Worm (Caenorhabditis elegans) whole organism, L4 larva: Measurements from ENCODE around the gene C13C4.8.
"Not testable (repeated sequence)": the region's sequence is repeated elsewhere in the genome, so short reads cannot be mapped to it uniquely, and the experiment has no call there.

Experiments used
- D1046.2 ChIP-seq: fragments of 200-800 bp; sonication (Bioruptor generic); IDR thresholded peaks from 2 replicates; pipeline ENCODE4 v1.3.6; 2022; ENCODE audit warnings: missing genetic modification characterization, missing compliant biosample characterization
- F37D6.2 ChIP-seq: sonication (generic microtip); optimal IDR thresholded peaks from 2 replicates; lab custom pipeline; 2016; ENCODE audit warnings: mild to moderate bottlenecking, missing genetic modification characterization, missing compliant biosample characterization
- F44E2.7 ChIP-seq: fragments of 200-800 bp; sonication (Bioruptor generic); IDR thresholded peaks from 2 replicates; pipeline ENCODE4 v2.1.2; 2022; ENCODE audit warnings: missing genetic modification characterization, missing compliant biosample characterization
- Y105C5A.15 ChIP-seq: fragments of 200-800 bp; sonication (Bioruptor generic); IDR thresholded peaks from 2 replicates; pipeline ENCODE4 v1.3.6; 2022; ENCODE audit warnings: missing genetic modification characterization, missing compliant biosample characterization
- ZK337.2 ChIP-seq: fragments of 200-800 bp; sonication (Bioruptor generic); IDR thresholded peaks from 2 replicates; pipeline ENCODE4 v1.3.6; 2022; ENCODE audit warnings: missing genetic modification reagents, missing genetic modification characterization, missing compliant biosample characterization
- aha-1 ChIP-seq: fragments of 150-350 bp; peaks from one replicate; lab custom pipeline; 2014; ENCODE audit warnings: missing biosample characterization, missing genetic modification characterization
- ama-1 ChIP-seq: fragments of 150-350 bp; optimal IDR thresholded peaks from 2 replicates; lab custom pipeline; 2014; ENCODE audit warnings: inconsistent platforms, mixed read lengths
- ceh-32 ChIP-seq: sonication (generic microtip); optimal IDR thresholded peaks from 2 replicates; lab custom pipeline; 2016; ENCODE audit warnings: mild to moderate bottlenecking, missing genetic modification characterization, missing compliant biosample characterization; ENCODE audit not compliant: poor library complexity
- ceh-62 ChIP-seq: sonication (generic microtip); optimal IDR thresholded peaks from 2 replicates; lab custom pipeline; 2017; ENCODE audit warnings: missing biosample characterization, missing genetic modification characterization
- ctbp-1 ChIP-seq: fragments of 200-800 bp; sonication (Bioruptor generic); IDR thresholded peaks from 2 replicates; pipeline ENCODE4 v1.3.6; 2022; ENCODE audit warnings: missing genetic modification reagents, missing genetic modification characterization, missing compliant biosample characterization
- daf-12 ChIP-seq: fragments of 150-350 bp; optimal IDR thresholded peaks from 2 replicates; lab custom pipeline; 2014; ENCODE audit warnings: missing biosample characterization, missing genetic modification reagents, missing genetic modification characterization
- daf-16 ChIP-seq, 3 experiments: sonication (generic microtip); optimal IDR thresholded peaks; 2 replicates each; lab custom pipeline; 2016 to 2017; ENCODE audit warnings: missing genetic modification characterization in 3 of 3, missing genetic modification reagents in 3 of 3, mild to moderate bottlenecking in 2 of 3, missing compliant biosample characterization in 2 of 3, missing biosample characterization in 1 of 3, moderate library complexity in 1 of 3
- daf-8 ChIP-seq: fragments of 200-800 bp; sonication (Bioruptor generic); IDR thresholded peaks from 2 replicates; pipeline ENCODE4 v1.3.6; 2022; ENCODE audit warnings: missing genetic modification characterization, missing compliant biosample characterization
- duxl-1 ChIP-seq: sonication (generic microtip); optimal IDR thresholded peaks from 2 replicates; lab custom pipeline; 2016; ENCODE audit warnings: mild to moderate bottlenecking, missing genetic modification characterization, moderate library complexity, missing compliant biosample characterization; ENCODE audit not compliant: poor library complexity
- dve-1 ChIP-seq: sonication (generic microtip); optimal IDR thresholded peaks from 2 replicates; lab custom pipeline; 2017; ENCODE audit warnings: antibody characterized with exemption, mild to moderate bottlenecking, missing genetic modification characterization, missing compliant biosample characterization; ENCODE audit not compliant: insufficient read depth
- egl-27 ChIP-seq: sonication (generic microtip); optimal IDR thresholded peaks from 3 replicates; lab custom pipeline; 2017; ENCODE audit warnings: missing biosample characterization, missing genetic modification reagents, missing genetic modification characterization
- fos-1 ChIP-seq: fragments of 150-350 bp; optimal IDR thresholded peaks from 2 replicates; lab custom pipeline; 2014; ENCODE audit warnings: missing biosample characterization, missing genetic modification characterization
- gei-8 ChIP-seq: fragments of 200-800 bp; sonication (Bioruptor generic); optimal IDR thresholded peaks from 2 replicates; lab custom pipeline; 2018; ENCODE audit warnings: mild to moderate bottlenecking, missing genetic modification characterization, missing compliant biosample characterization
- hif-1 ChIP-seq, 2 experiments: sonication (generic microtip); optimal IDR thresholded peaks; 2 replicates each; lab custom pipeline; 2016 to 2017; ENCODE audit warnings: missing compliant biosample characterization in 2 of 2, missing genetic modification characterization in 2 of 2, missing genetic modification reagents in 2 of 2, missing genotype in 2 of 2, mild to moderate bottlenecking in 1 of 2
- lim-7 ChIP-seq: fragments of 200-800 bp; sonication (Bioruptor generic); IDR thresholded peaks from 2 replicates; pipeline ENCODE4 v1.3.6; 2022; ENCODE audit warnings: missing genetic modification characterization, missing compliant biosample characterization
- lsy-2 ChIP-seq, 2 experiments: fragments of 150-350 bp in 1 of 2; sonication (generic microtip) in 1 of 2; optimal IDR thresholded peaks; 2 replicates each; lab custom pipeline; 2014 to 2017; ENCODE audit warnings: missing biosample characterization in 2 of 2, missing genetic modification characterization in 2 of 2
- madf-9 ChIP-seq: fragments of 200-800 bp; sonication (Bioruptor generic); conservative IDR thresholded peaks from 2 replicates; pipeline ENCODE4 v1.3.6; 2022; ENCODE audit warnings: missing genetic modification reagents, missing genetic modification characterization, missing compliant biosample characterization
- mep-1 ChIP-seq: fragments of 150-350 bp; sonication (generic microtip); optimal IDR thresholded peaks from 3 replicates; lab custom pipeline; 2014; ENCODE audit warnings: missing biosample characterization, missing genetic modification characterization
- nhr-10 ChIP-seq: fragments of 150-350 bp; optimal IDR thresholded peaks from 2 replicates; lab custom pipeline; 2014; ENCODE audit warnings: missing biosample characterization, missing genetic modification characterization
- nhr-237 ChIP-seq: sonication (generic microtip); optimal IDR thresholded peaks from 2 replicates; lab custom pipeline; 2017; ENCODE audit warnings: missing biosample characterization, missing genetic modification characterization
- nhr-28 ChIP-seq: fragments of 150-350 bp; optimal IDR thresholded peaks from 2 replicates; lab custom pipeline; 2014; ENCODE audit warnings: missing biosample characterization, missing genetic modification characterization
- nhr-42 ChIP-seq: fragments of 200-800 bp; sonication (Bioruptor generic); IDR thresholded peaks from 2 replicates; pipeline ENCODE4 v1.3.6; 2022; ENCODE audit warnings: missing genetic modification characterization, missing compliant biosample characterization
- nhr-77 ChIP-seq: fragments of 150-350 bp; optimal IDR thresholded peaks from 2 replicates; lab custom pipeline; 2014; ENCODE audit warnings: missing biosample characterization, missing genetic modification characterization
- pqm-1 ChIP-seq: sonication (generic microtip); optimal IDR thresholded peaks from 2 replicates; lab custom pipeline; 2017; ENCODE audit warnings: missing biosample characterization, missing genetic modification characterization
- sdz-12 ChIP-seq: fragments of 200-800 bp; sonication (Bioruptor generic); optimal IDR thresholded peaks from 2 replicates; lab custom pipeline; 2018; ENCODE audit warnings: mild to moderate bottlenecking, missing genetic modification characterization, missing compliant biosample characterization
- set-16 ChIP-seq: fragments of 200-800 bp; sonication (Bioruptor generic); IDR thresholded peaks from 2 replicates; pipeline ENCODE4 v1.3.6; 2022; ENCODE audit warnings: missing genetic modification reagents, missing genetic modification characterization, missing compliant biosample characterization
- skn-1 ChIP-seq: fragments of 150-350 bp; optimal IDR thresholded peaks from 2 replicates; lab custom pipeline; 2014; ENCODE audit warnings: missing biosample characterization, missing genetic modification characterization
- snpc-4 ChIP-seq: fragments of 150-350 bp; optimal IDR thresholded peaks from 2 replicates; lab custom pipeline; 2014; ENCODE audit warnings: missing biosample characterization, missing genetic modification characterization
- spr-1 ChIP-seq: sonication (generic microtip); optimal IDR thresholded peaks from 2 replicates; lab custom pipeline; 2016; ENCODE audit warnings: mild to moderate bottlenecking, missing genetic modification characterization, missing compliant biosample characterization
- unc-62 ChIP-seq, 3 experiments: fragments of 150-350 bp in 1 of 3; sonication (generic microtip); optimal IDR thresholded peaks in 2 of 3; peaks in 1 of 3; 1 replicate in 1 of 3; 2 replicates in 2 of 3; lab custom pipeline; 2014 to 2017; ENCODE audit warnings: missing biosample characterization in 3 of 3, missing genetic modification characterization in 3 of 3, missing genetic modification reagents in 3 of 3, missing genotype in 1 of 3
- vab-7 ChIP-seq: fragments of 200-800 bp; sonication (Bioruptor generic); IDR thresholded peaks from 2 replicates; pipeline ENCODE4 v1.3.6; 2022; ENCODE audit warnings: missing genetic modification reagents, missing genetic modification characterization, missing compliant biosample characterization
- zag-1 ChIP-seq: fragments of 150-350 bp; optimal IDR thresholded peaks from 2 replicates; lab custom pipeline; 2014; ENCODE audit warnings: missing biosample characterization, missing genetic modification characterization
- zip-11 ChIP-seq: fragments of 200-800 bp; sonication (Bioruptor generic); IDR thresholded peaks from 2 replicates; pipeline ENCODE4 v1.3.6; 2022; ENCODE audit warnings: missing genetic modification characterization, missing compliant biosample characterization

The C13C4.8 gene

ce11 chrV:12121274-12121673 is 3.5 kb downstream of the C13C4.8 start, which contains the start of gene C13C4.6:
TSS of gene C13C4.6 (plus strand) at chrV:12121574.
- TF ChIP-seq nhr-237 (tag; lab: Kevin White, UChicago) (no peak), D1046.2 (no peak), mep-1 (tag; lab: Kevin White, UChicago) (no peak), set-16 (no peak), hif-1 (tag; optimal IDR thresholded peaks at IDR 0.05; lab: Kevin White, UChicago) (no peak), skn-1 (tag; lab: Kevin White, UChicago) (no peak), ceh-62 (no peak), daf-8 (no peak), aha-1 (tag; lab: Kevin White, UChicago) (no peak), F37D6.2 (no peak), snpc-4 (no peak), nhr-77 (no peak), ctbp-1 (GFP tag; lab: Robert Waterston, UW) (no peak), unc-62 (GFP tag; optimal IDR thresholded peaks at IDR 0.05 in 1 of 2; lab: Kevin White, UChicago) (no peak), unc-62 (tag; optimal IDR thresholded peaks at IDR 0.05; lab: Kevin White, UChicago) (no peak), ama-1 (lab: Kevin White, UChicago) (no peak), daf-12 (tag; lab: Kevin White, UChicago) (no peak)

ce11 chrV:12130688-12131087 is 12.9 kb downstream of the C13C4.8 start, which contains the start of gene C27A7.6:
TSS of gene C27A7.6 (minus strand) at chrV:12130788.
- not testable (repeated sequence) for TF ChIP-seq dve-1 (tag; lab: Kevin White, UChicago); nhr-28; duxl-1 (tag; lab: Kevin White, UChicago)

- TF ChIP-seq unc-62 (GFP tag; optimal IDR thresholded peaks at IDR 0.05 in 1 of 2; lab: Kevin White, UChicago), result peak in 1 of 2 experiments; percentile 23
- not testable (repeated sequence) for TF ChIP-seq unc-62 (tag; optimal IDR thresholded peaks at IDR 0.05; lab: Kevin White, UChicago)
- TF ChIP-seq, all 104 proteins: peak for 1; not testable (repeated sequence) for 103
These were observed 13.4 kb downstream of the C13C4.8 start, which contains the start of gene enpp-1 for ce11 chrV:12131157-12131556. TSS of gene enpp-1 (plus strand) at chrV:12131457.

ce11 chrV:12137942-12138341 is 20.1 kb downstream of the C13C4.8 start:
- TF ChIP-seq daf-12 (tag; lab: Kevin White, UChicago) (no peak), aha-1 (tag; lab: Kevin White, UChicago) (peak; percentile 93)

ce11 chrV:12140625-12141024 is 22.8 kb downstream of the C13C4.8 start, which contains the start of gene C27A7.3:
TSS of gene C27A7.3 (plus strand) at chrV:12140925.
- TF ChIP-seq sdz-12 (GFP tag; lab: Kevin White, UChicago) (no peak), nhr-237 (tag; lab: Kevin White, UChicago) (no peak), madf-9 (no peak), fos-1 (tag; lab: Kevin White, UChicago) (no peak), spr-1 (tag; lab: Kevin White, UChicago) (no peak), ceh-62 (no peak), daf-16 (GFP tag; optimal IDR thresholded peaks at IDR 0.05; lab: Kevin White, UChicago) (no peak), daf-16 (tag; optimal IDR thresholded peaks at IDR 0.05; lab: Kevin White, UChicago) (no peak)
- TF ChIP-seq, all 104 proteins: peak for 0

- TF ChIP-seq daf-12 (tag; lab: Kevin White, UChicago), result no peak
- TF ChIP-seq lsy-2 (tag; optimal IDR thresholded peaks at IDR 0.05; lab: Kevin White, UChicago), result no peak
These were observed 32.8 kb downstream of the C13C4.8 start, which contains the start of gene che-11 for ce11 chrV:12150607-12151006. TSS of gene che-11 (minus strand) at chrV:12150707.

- TF ChIP-seq F37D6.2, result no peak
- no peak for TF ChIP-seq nhr-42
- no peak for TF ChIP-seq F44E2.7 (GFP tag; lab: Robert Waterston, UW)
- no peak for TF ChIP-seq lim-7
- TF ChIP-seq daf-16 (GFP tag; optimal IDR thresholded peaks at IDR 0.05; lab: Kevin White, UChicago), result no peak
- TF ChIP-seq daf-16 (tag; optimal IDR thresholded peaks at IDR 0.05; lab: Kevin White, UChicago), result no peak
- no peak for TF ChIP-seq ceh-32 (tag; lab: Kevin White, UChicago)
- TF ChIP-seq nhr-28, result no peak
- no peak for TF ChIP-seq zip-11 (GFP tag; lab: Robert Waterston, UW)
- TF ChIP-seq nhr-10 (tag; lab: Kevin White, UChicago), result no peak
- TF ChIP-seq vab-7 (GFP tag; lab: Robert Waterston, UW), result no peak
- TF ChIP-seq gei-8 (GFP tag; lab: Kevin White, UChicago), result no peak
- TF ChIP-seq hif-1 (tag; optimal IDR thresholded peaks at IDR 0.05; lab: Kevin White, UChicago), result no peak
- TF ChIP-seq lsy-2 (tag; optimal IDR thresholded peaks at IDR 0.05; lab: Kevin White, UChicago), result no peak
- TF ChIP-seq egl-27 (tag; lab: Kevin White, UChicago), result no peak
- TF ChIP-seq ZK337.2, result no peak
- TF ChIP-seq pqm-1 (tag; lab: Kevin White, UChicago), result no peak
- no peak for TF ChIP-seq zag-1 (tag; lab: Kevin White, UChicago)
- no peak for TF ChIP-seq Y105C5A.15 (GFP tag; lab: Robert Waterston, UW)
- TF ChIP-seq set-16, result no peak
These were observed 35.1 kb downstream of the C13C4.8 start, which contains the start of gene C27A7.8 for ce11 chrV:12152857-12153256. TSS of gene C27A7.8 (plus strand) at chrV:12153157.
